Fruit fly (Drosophila melanogaster) S2 (cell line): ENCODE measurements around the gene Sec13.

Experiments
- CG8478 ChIP-seq: fragments of >200 bp; optimal IDR thresholded peaks from 2 replicates; lab custom pipeline; 2018
- CTCF ChIP-seq, 2 experiments: fragments of >200 bp; optimal IDR thresholded peaks; 2 replicates each; lab custom pipeline; 2018

The Sec13 gene

DNA sequence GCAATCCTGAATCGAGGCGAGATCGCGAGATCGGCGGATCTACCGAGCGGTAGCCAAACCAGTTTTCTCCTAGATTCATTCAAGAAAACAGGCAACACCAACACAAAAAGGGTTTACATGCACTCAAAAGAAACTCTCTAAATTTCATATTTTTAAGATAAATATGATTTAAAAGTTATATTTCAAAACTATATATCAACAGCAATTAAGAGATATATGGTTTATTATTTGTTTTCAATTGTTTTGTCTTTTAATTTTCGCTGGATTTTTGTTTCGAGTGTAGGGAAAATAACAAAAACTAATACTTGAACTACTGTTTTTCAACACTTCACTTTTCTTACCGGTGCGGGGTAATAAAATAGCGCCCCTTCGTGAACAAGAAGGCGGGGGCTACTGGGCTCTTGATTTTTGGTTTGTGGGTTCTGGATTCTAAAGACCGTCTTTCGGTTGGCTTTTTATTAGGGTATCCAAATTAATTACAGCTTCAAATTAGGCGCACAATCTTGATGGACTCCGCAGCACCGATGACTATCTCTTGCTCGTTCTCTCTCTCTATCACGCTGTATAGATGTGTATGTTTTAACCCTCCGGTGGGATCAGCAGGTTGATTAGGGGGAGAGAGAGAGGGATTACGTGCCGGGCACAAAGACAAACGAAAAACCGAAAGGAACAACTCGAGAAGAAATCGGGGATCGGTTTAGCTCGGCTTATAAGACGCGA, 10.9 kb upstream of the Sec13 start:
- TF ChIP-seq CG8478 (lab: Kevin White, UChicago) = no peak
- no peak for TF ChIP-seq CTCF (optimal IDR thresholded peaks at IDR 0.05; lab: Kevin White, UChicago)

DNA sequence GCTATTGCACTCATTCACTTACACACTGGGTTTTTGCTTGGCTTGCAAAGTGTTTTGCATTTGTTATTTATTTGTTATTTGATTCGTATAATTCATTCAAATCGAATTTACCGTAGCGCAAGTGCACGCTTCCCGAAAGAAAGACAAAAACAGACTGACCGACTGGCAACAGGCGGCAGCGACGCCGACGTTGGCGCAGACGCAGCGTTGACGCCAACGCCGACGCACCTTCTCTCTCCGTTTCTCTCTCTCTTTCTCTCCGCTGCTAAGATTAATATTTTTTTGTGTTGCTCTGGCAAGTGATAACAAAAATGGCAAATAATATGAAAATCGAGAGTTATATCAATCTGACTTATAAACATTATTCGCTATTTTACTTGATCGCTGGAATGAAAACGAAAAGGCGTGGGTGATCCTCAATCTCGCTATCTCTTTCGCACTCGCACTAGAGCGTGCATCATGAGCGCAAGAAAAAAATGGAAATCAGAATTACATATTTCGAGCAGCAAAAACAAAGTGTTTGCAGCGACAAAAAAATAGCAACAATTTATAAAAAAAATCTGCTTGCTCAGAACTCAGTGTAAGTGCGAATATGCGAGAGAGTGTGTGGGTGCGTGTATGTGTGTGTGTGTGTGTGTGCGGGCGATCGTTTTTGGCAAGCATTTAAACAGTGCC, 9.9 kb upstream of the Sec13 start, which contains the start of gene pnt:
TSS of gene pnt (minus strand) at position 161 of the 675 bp plus-strand sequence.
- no peak for TF ChIP-seq CTCF (optimal IDR thresholded peaks at IDR 0.05; lab: Kevin White, UChicago)
- TF ChIP-seq CG8478 (lab: Kevin White, UChicago) = no peak

DNA sequence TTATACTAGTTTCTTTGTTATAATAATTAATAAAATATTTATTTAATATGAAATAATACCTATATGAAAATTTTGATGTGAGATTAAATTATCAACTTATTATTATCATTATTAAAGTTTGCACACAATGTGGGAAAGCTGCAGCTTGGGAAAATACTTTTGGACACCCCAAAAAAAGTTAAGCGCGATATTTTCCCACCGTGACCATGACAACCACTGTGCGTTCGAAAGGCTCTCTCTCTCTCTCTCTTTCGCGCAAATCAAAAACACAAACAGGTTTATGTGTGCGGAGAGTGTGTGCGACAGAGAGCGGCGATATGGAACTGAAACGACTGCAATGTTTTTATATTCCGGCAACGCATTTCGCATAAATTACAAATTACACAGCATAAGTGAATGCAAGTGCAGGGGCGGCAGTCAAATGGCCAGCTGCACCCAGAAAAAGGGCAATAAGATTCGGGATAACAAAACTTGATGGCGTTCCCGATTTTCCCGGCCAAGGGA, 9.1 kb upstream of the Sec13 start:
- no peak for TF ChIP-seq CTCF (optimal IDR thresholded peaks at IDR 0.05; lab: Kevin White, UChicago)
- no peak for TF ChIP-seq CG8478 (lab: Kevin White, UChicago)

DNA sequence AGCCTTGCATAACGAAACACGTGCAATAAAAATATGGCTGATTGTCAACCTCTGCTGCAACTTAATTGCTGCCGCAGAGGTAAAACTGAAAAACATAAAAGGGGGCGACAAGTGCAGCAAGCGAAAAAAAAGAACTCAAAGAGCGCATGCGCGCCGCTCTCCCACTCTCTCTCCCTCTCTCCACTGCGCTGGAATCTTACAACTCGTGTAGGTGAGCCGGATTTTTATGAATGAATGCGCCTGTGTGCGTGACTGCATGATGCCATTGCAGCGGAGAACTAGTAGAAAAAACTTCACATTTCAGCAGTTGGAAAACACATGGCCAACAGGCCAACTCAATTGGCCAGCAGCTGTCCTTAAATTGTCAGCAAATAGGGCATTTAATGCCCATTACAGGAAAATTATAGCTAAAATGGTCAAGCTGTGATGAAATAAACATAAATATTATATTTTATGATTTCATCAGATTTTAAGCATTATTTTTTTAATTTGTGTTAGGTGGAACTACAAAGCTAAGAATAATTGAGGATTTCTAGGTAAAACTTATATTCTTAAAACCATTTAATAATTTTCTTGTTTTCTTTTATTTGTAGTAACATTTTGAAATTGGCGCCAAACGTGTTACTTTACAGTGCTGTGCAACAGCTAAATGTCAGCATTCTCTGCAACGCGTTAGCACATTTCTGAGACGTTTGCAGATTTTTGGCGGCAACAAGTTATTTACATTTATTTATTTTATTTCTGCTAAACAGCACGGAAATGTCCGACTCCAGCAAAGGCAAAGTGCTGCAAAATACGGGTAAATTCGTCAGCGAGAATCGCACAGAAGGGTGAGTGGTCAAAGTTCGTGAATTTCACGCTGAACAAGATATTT, 8.4 kb upstream of the Sec13 start, which contains the start of gene PolE1:
TSS of gene PolE1 (plus strand) at position 697 of the 874 bp plus-strand sequence.
- TF ChIP-seq CTCF (optimal IDR thresholded peaks at IDR 0.05; lab: Kevin White, UChicago) = no peak
- TF ChIP-seq CG8478 (lab: Kevin White, UChicago) = no peak

DNA sequence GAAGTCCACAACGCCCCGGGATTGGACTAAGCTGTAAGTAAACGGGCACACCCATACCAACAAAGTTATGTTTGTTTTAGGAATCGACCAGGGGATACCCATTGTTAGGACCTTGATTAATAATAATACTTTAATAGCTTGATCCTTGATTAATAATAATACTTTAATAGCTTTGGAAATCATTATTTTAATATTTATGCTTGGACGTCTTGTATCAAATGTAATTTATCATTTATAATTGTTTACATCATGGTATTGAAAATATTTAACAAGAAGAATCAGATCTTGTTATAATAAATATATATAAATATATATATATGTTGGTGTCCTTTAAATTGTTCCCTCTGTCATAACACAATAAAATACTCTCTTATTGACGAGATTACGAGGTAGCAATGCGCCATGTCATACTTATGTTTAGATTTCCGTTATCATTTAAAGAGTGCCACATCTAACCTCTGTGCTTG, 875 bp downstream of the Sec13 start:
- TF ChIP-seq CG8478 (lab: Kevin White, UChicago) = no peak
- TF ChIP-seq CTCF (optimal IDR thresholded peaks at IDR 0.05; lab: Kevin White, UChicago) = no peak

DNA sequence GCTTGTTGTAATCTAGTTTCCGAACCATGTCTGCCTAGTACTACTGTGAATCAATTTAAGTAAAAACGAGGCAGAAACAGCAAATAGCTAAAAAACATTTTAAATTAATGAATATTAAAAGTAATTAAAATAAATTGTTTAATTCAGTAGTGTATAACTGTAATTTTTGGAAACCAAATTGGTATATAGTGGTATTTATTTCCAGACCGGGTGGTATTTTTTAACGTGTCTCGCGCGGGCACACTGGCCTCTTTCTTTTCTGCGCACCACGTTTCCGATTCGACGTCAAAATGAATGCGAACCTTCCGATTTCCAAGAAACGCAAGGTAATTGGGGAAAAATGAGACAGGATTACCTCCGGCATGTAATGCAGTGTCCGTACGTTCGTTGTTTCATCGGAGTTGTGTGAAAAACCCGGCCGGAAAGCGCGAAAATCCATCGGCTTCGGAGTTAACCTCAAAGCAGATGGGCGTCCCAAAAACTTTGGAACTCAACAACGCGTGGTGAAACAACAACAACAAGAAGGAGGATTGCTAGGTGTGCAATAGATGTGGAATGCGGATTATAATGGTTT, 2.6 kb downstream of the Sec13 start, which contains the start of gene RpS3:
TSS of gene RpS3 (plus strand) at position 248 of the 574 bp plus-strand sequence.
- TF ChIP-seq CTCF (optimal IDR thresholded peaks at IDR 0.05; lab: Kevin White, UChicago) (peak in 1 of 2 experiments; percentile 26), CG8478 (lab: Kevin White, UChicago) (no peak)

DNA sequence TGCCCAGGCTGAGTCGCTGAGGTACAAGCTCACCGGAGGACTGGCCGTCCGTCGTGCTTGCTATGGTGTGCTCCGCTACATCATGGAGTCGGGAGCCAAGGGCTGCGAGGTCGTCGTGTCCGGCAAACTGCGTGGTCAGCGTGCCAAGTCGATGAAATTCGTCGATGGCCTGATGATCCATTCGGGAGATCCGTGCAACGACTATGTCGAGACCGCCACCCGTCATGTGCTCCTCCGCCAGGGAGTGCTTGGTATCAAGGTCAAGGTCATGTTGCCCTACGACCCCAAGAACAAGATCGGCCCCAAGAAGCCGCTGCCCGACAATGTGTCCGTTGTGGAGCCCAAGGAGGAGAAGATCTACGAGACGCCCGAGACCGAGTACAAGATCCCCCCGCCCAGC, 3.3 kb downstream of the Sec13 start:
- TF ChIP-seq CTCF (optimal IDR thresholded peaks at IDR 0.05; lab: Kevin White, UChicago) (no peak), CG8478 (lab: Kevin White, UChicago) (no peak)

DNA sequence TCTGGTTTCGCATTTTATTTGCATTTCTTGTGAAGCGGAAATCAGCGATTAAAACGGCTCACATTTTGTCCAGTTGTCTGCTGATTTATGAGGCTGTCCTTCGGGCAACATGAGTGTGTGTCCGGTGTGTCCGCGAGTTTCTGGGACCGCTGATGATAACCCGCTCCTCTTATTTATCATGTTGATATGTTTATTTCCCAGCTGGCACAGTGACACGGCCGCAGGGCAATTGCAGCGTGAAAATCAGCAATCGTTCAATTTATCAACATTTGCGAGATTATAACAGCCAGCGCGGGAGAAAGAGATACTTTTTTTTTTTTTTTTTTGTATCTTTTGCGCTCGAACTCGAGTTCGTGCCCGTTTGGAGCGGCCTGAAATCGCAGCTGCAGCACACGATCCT, 4.3 kb downstream of the Sec13 start:
- TF ChIP-seq CG8478 (lab: Kevin White, UChicago) = peak; percentile 37
- no peak for TF ChIP-seq CTCF (optimal IDR thresholded peaks at IDR 0.05; lab: Kevin White, UChicago)

DNA sequence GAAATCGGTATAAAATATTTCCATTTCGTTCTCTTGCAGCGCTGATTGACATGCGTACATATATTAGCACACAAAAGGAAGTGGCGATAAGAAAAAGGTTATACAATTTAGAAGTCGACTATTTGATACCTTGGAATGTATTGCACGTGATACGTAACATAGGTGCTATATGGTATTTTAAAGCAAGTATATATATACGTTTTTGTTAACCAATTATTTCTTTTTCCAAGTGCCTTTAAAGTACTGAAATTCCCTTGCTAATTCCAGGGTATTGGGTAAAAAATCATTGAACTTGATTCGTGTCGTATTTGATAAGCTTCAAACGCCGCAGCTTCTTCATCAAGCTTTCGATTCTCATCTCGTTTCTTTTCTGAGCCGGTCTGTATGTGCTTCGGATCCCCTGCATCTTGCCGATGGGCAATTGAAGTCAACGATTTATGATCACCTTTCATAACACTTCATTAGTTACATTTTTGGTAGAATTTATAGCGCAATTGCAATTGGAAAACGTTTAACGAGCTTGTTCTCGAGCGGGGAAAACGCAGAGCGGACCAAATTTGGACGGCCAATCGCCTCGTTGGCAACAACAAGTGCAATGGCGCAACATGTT, 7.5 kb downstream of the Sec13 start, which contains the start of gene CG4408:
TSS of gene CG4408 (minus strand) at position 60 of the 610 bp plus-strand sequence.
- TF ChIP-seq CTCF (optimal IDR thresholded peaks at IDR 0.05; lab: Kevin White, UChicago) = no peak
- no peak for TF ChIP-seq CG8478 (lab: Kevin White, UChicago)

DNA sequence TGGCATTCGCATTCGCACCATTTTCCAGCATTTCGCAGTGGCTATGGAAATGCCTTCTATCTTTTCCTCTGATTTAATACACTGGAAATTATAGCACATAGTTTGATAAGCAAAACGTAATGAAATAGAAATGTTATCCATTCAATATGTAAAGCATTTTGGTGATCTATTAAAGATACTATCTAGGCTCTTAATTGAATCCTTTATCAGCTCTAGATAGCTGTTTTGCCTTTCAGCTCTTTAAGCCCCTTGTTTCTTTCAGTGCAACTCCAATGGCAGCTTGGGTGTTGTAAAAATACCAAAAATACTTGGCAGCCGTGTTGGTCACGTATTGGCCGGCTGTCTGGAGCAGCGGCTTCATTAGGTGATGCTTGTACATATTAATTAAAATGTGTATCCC, 8.9 kb downstream of the Sec13 start:
- TF ChIP-seq CTCF (optimal IDR thresholded peaks at IDR 0.05; lab: Kevin White, UChicago) = no peak
- no peak for TF ChIP-seq CG8478 (lab: Kevin White, UChicago)

DNA sequence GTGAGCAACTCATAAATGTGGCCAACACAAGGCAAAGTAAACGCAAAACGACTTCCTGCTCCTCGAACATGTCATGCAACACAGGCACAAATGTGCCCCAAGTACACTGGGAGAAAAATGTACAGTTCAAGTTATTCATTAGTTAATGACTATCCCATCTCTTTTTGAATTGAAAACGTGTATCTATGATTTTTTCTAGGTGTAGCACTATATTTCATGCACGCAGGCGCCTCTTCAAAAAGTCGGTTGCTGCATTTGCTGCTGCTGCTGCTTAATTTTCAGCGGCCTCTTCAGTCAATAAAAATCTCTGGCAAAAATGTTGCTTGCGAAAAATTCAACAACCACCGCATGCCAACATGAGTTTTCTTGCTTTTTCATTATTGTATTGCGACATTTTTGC, 11.5 kb downstream of the Sec13 start:
- TF ChIP-seq CTCF (optimal IDR thresholded peaks at IDR 0.05; lab: Kevin White, UChicago) = no peak
- TF ChIP-seq CG8478 (lab: Kevin White, UChicago) = no peak

DNA sequence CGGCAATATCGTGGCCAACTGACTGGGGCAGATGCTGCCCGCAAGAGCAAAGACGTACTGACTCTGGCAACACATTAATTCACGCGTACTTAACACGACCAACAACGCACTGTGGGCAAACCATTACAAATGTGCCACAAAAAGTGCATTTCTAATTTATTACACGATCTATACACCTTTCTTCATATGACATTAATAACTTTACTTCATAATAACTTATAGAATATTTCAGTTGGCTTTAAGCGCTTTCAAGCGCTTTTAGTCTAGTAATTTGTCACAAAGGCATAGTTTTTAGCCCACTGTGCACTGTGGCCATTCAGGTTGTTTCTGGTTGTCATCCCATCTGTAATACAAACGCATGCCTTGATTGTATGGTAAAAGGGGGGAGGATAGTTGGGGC, 12.2 kb downstream of the Sec13 start:
- TF ChIP-seq CTCF (optimal IDR thresholded peaks at IDR 0.05; lab: Kevin White, UChicago) = no peak
- no peak for TF ChIP-seq CG8478 (lab: Kevin White, UChicago)

DNA sequence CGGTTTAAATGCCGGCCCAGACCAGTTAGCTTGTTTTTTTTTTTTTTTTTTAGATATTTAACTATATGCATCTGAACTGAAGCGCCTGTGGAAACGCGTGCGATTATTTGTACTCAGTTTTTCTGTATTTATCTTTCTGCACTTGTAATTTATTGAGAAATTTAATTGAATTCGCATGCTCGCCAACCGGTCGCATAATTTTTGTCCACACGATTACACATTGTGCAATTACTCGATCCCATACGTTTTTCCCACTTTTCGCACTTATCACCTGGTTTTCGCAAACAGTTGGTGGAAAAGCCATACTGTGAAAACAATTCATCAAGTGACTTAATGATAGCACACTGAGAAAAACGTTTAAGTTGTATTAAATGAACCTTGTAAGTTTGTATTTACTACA, 16.5 kb downstream of the Sec13 start, which contains the start of gene CG42827:
TSS of gene CG42827 (plus strand) at position 301 of the 400 bp plus-strand sequence.
- TF ChIP-seq CTCF (optimal IDR thresholded peaks at IDR 0.05; lab: Kevin White, UChicago) (no peak), CG8478 (lab: Kevin White, UChicago) (no peak)
